Fruit fly (Drosophila melanogaster): ENCODE data around the gene Poxm.

Gene Poxm

dm6 chr3R:8269740-8270139 lies 63.9 kb downstream of the Poxm start, which contains the start of gene CG9630 (continued):
- TF ChIP-seq CG2199 (GFP tag; IDR thresholded peaks at IDR 0.05) (no peak), CG10274 (GFP tag; optimal IDR thresholded peaks at IDR 0.05) (no peak), dmrt99B (tag; optimal IDR thresholded peaks at IDR 0.05) (no peak), pan (optimal IDR thresholded peaks at IDR 0.05) (no peak), pan (GFP tag; optimal IDR thresholded peaks at IDR 0.05 in 1 of 2, IDR thresholded peaks at IDR 0.05 in 1 of 2) (no peak), CG12391 (tag; optimal IDR thresholded peaks at IDR 0.05) (no peak), Dref (GFP tag; IDR thresholded peaks at IDR 0.05) (peak; percentile 78), CG16813 (GFP tag; IDR thresholded peaks at IDR 0.05; ENCODE audit: partially characterized antibody) (peak; percentile 59; the same call in 1 of the 3 replicates), lbe (GFP tag; optimal IDR thresholded peaks at IDR 0.05) (no peak), Dip3 (GFP tag; optimal IDR thresholded peaks at IDR 0.05) (no peak), Ada2b (GFP tag; IDR thresholded peaks at IDR 0.05) (no peak), gem (tag; optimal IDR thresholded peaks at IDR 0.05) (no peak), nom (GFP tag; optimal IDR thresholded peaks at IDR 0.05) (no peak), mam (GFP tag; optimal IDR thresholded peaks at IDR 0.05) (no peak), bab2 (GFP tag; optimal IDR thresholded peaks at IDR 0.05) (no peak), CG4360 (GFP tag; IDR thresholded peaks at IDR 0.05) (no peak), chinmo (GFP tag; IDR thresholded peaks at IDR 0.05; ENCODE audit: partially characterized antibody) (no peak), corto (GFP tag; optimal IDR thresholded peaks at IDR 0.05) (no peak), CG2116 (GFP tag; optimal IDR thresholded peaks at IDR 0.05) (peak; percentile 87), stc (GFP tag; IDR thresholded peaks at IDR 0.05) (no peak), ewg (GFP tag; optimal IDR thresholded peaks at IDR 0.05) (peak; percentile 1)
